Fruit fly (Drosophila melanogaster): ENCODE data around the gene CG12379.

CG12379 gene

DNA sequence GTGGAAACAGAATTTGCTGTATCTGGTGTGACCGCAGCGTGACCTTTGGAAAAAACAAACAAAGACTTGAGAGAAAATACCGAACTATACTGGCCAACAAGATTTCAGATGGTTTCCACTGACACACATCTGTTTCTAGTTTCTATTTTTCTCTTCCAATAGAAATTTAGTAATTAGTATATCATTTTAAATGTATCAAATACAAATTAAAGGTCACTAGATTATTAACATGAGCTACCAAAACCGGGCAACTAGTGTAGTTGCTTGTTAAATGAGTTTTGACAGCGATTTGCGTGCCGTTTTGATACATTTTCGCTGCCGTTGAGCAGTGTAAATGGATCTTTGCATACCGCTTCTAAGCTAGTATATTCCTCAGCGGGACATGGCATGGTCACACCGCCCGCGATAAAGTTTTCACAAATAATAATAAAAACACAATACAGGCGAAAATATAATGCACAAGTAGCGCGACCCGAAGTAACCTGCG is 30.0 kb downstream of the CG12379 start, which contains the start of the genes Pis and Hap40 (continued):
- TF ChIP-seq achi (GFP tag; optimal IDR thresholded peaks at IDR 0.05) (no peak), Sox102F (GFP tag; optimal IDR thresholded peaks at IDR 0.05) (no peak), CG10669 (GFP tag; optimal IDR thresholded peaks at IDR 0.05) (peak; percentile 49), ss (GFP tag; optimal IDR thresholded peaks at IDR 0.05) (no peak), Eip78C (GFP tag) (peak; percentile 77), dac (GFP tag; optimal IDR thresholded peaks at IDR 0.05) (peak; percentile 63), Sox15 (GFP tag; optimal IDR thresholded peaks at IDR 0.05) (peak; percentile 68), Blimp-1 (GFP tag; optimal IDR thresholded peaks at IDR 0.05) (no peak), fkh (GFP tag; optimal IDR thresholded peaks at IDR 0.05) (peak; percentile 77), vri (GFP tag; optimal IDR thresholded peaks at IDR 0.05) (peak; percentile 22), pdm3 (GFP tag; optimal IDR thresholded peaks at IDR 0.05) (peak; percentile 69), Hr38 (GFP tag; optimal IDR thresholded peaks at IDR 0.05) (no peak), CG8119 (GFP tag; IDR thresholded peaks at IDR 0.05) (peak; percentile 47; the same call in 2 of the 3 replicates), Smox (GFP tag; optimal IDR thresholded peaks at IDR 0.05) (peak; percentile 70), topi (GFP tag; optimal IDR thresholded peaks at IDR 0.05) (peak; percentile 61), Eip75B (GFP tag; optimal IDR thresholded peaks at IDR 0.05) (no peak), CG34406 (GFP tag; optimal IDR thresholded peaks at IDR 0.05) (peak; percentile 35), net (GFP tag; optimal IDR thresholded peaks at IDR 0.05) (peak; percentile 36), CG6808 (GFP tag; optimal IDR thresholded peaks at IDR 0.05) (peak; percentile 47), CG3032 (tag; optimal IDR thresholded peaks at IDR 0.05) (peak; percentile 76), CG6276 (GFP tag; optimal IDR thresholded peaks at IDR 0.05) (no peak), CG32006 (GFP tag; optimal IDR thresholded peaks at IDR 0.05) (peak; percentile 79), Hr39 (GFP tag; optimal IDR thresholded peaks at IDR 0.05) (peak; percentile 77), CG10631 (GFP tag; optimal IDR thresholded peaks at IDR 0.05) (peak; percentile 70), spab (GFP tag; optimal IDR thresholded peaks at IDR 0.05) (no peak), eg (GFP tag; IDR thresholded peaks at IDR 0.05) (no peak), Ets21C (GFP tag; optimal IDR thresholded peaks at IDR 0.05) (peak; percentile 59), CG31627 (GFP tag; optimal IDR thresholded peaks at IDR 0.05) (peak; percentile 77), CG8632 (GFP tag; optimal IDR thresholded peaks at IDR 0.05) (no peak), CG11902 (GFP tag; optimal IDR thresholded peaks at IDR 0.05) (peak; percentile 63), Hr4 (GFP tag; optimal IDR thresholded peaks at IDR 0.05) (peak; percentile 67), esn (GFP tag; optimal IDR thresholded peaks at IDR 0.05) (peak; percentile 67), OdsH (GFP tag; optimal IDR thresholded peaks at IDR 0.05) (no peak), CG7368 (GFP tag; optimal IDR thresholded peaks at IDR 0.05) (no peak), CG11294 (GFP tag; IDR thresholded peaks at IDR 0.05) (peak; percentile 12; the same call in 1 of the 2 replicates)

DNA sequence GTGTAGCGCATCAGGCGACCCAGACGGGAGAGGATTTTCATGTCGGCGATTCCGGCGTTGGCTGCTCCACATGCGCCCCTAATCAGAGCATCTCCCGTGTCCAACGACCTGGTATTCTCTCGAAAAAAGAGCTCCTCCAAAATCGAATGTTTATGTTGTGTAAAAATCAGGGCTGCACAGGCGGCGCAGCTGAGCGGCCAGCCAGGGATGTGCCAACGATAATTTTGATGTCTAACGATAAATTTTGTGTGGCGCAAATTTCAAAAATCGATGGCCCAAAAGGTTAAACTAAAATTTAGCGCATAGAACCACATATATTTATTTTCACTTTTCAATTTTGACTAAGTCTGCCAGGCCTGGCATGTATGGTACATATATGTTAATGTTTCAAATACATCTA is 32.7 kb downstream of the CG12379 start, which contains the start of gene CG9240:
Gene CG9240 (minus strand): TSS at position 213 of the 400 bp plus-strand sequence.
- TF ChIP-seq svp (GFP tag): peak; percentile 67
- no peak for TF ChIP-seq Sox14 (GFP tag; optimal IDR thresholded peaks at IDR 0.05)
- no peak for TF ChIP-seq Hr39 (GFP tag; optimal IDR thresholded peaks at IDR 0.05)
- no peak for TF ChIP-seq Ets21C (GFP tag; optimal IDR thresholded peaks at IDR 0.05)
- no peak for TF ChIP-seq Hr38 (GFP tag; optimal IDR thresholded peaks at IDR 0.05)

DNA sequence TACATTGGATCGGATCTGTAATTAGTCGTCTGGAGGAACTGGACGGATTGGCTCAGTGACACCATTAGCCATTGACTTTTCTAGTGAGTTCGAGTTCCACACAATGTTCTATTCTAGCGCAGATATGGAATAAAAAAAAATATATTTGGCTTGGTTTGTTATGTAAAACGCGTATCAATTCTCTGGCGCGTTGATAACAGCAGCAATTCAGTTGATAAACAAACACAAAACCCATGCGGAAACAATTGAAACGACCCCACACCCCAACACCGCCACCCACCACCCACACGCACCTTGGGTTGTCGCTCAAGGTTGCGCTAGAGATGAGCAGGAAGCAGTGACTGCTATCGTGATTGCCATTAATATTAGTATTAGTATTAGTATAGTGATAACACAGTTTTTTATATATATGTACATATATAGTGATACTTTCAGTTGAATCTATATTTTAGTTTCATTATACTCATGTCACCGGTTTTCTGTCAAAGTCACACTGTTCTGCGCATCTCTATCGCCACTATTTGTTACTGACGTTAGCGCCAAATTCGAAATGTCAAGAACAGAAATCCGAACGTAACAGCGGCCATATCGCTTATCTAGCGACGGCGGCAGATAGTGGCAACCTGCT is 36.1 kb downstream of the CG12379 start:
- TF ChIP-seq dsx (GFP tag; optimal IDR thresholded peaks at IDR 0.05; ENCODE audit: poor library complexity, severe bottlenecking) (peak; percentile 87), dac (GFP tag; optimal IDR thresholded peaks at IDR 0.05) (peak; percentile 76), CG32006 (GFP tag; optimal IDR thresholded peaks at IDR 0.05) (peak; percentile 86), CG6854 (GFP tag; optimal IDR thresholded peaks at IDR 0.05) (peak; percentile 48), CG3032 (tag; optimal IDR thresholded peaks at IDR 0.05) (peak; percentile 86), esn (GFP tag; optimal IDR thresholded peaks at IDR 0.05) (peak; percentile 82), Eip93F (GFP tag; optimal IDR thresholded peaks at IDR 0.05) (peak; percentile 71), salr (GFP tag; optimal IDR thresholded peaks at IDR 0.05) (peak; percentile 53 to 57), vri (GFP tag; optimal IDR thresholded peaks at IDR 0.05) (peak; percentile 82), Sox15 (GFP tag; optimal IDR thresholded peaks at IDR 0.05) (peak; percentile 73), CG31627 (GFP tag; optimal IDR thresholded peaks at IDR 0.05) (peak; percentile 61), Gug (GFP tag; IDR thresholded peaks at IDR 0.05) (peak; percentile 89), Sox102F (GFP tag; optimal IDR thresholded peaks at IDR 0.05) (peak; percentile 69), CG8632 (GFP tag; optimal IDR thresholded peaks at IDR 0.05) (peak; percentile 79), Met (GFP tag; optimal IDR thresholded peaks at IDR 0.05) (peak; percentile 82), CG9139 (GFP tag; optimal IDR thresholded peaks at IDR 0.05) (peak; percentile 71), CG6163 (GFP tag; IDR thresholded peaks at IDR 0.05) (peak; percentile 94), Hr39 (GFP tag; optimal IDR thresholded peaks at IDR 0.05) (peak; percentile 72), OdsH (GFP tag; optimal IDR thresholded peaks at IDR 0.05) (peak; percentile 86), Smox (GFP tag; optimal IDR thresholded peaks at IDR 0.05) (peak; percentile 75), CG6792 (GFP tag; optimal IDR thresholded peaks at IDR 0.05) (peak; percentile 83)

Data from whole organism, prepupa.